Worm (Caenorhabditis elegans) whole organism, mixed stage, embryonic: Measurements from ENCODE around the gene F35H10.10.

Source experiments
- elt-1 ChIP-seq: sonication (generic microtip); optimal IDR thresholded peaks from 2 replicates; lab custom pipeline; 2017; ENCODE audit warnings: missing genetic modification characterization, mild to moderate bottlenecking, missing compliant biosample characterization, antibody characterized with exemption, moderate library complexity, borderline replicate concordance; ENCODE audit not compliant: insufficient read depth
- flh-1 ChIP-seq: fragments of 200-800 bp; sonication (Bioruptor generic); optimal IDR thresholded peaks from 2 replicates; lab custom pipeline; 2018; ENCODE audit warnings: mild to moderate bottlenecking, missing genetic modification characterization, moderate library complexity, missing compliant biosample characterization
- lin-13 ChIP-seq: fragments of 150-350 bp; optimal IDR thresholded peaks from 2 replicates; lab custom pipeline; 2014; ENCODE audit warnings: missing biosample characterization, missing genetic modification characterization
- lsy-2 ChIP-seq: fragments of 150-350 bp; optimal IDR thresholded peaks from 2 replicates; lab custom pipeline; 2014; ENCODE audit warnings: missing biosample characterization, missing genetic modification characterization
- nhr-12 ChIP-seq: fragments of 150-350 bp; optimal IDR thresholded peaks from 2 replicates; lab custom pipeline; 2014; ENCODE audit warnings: missing biosample characterization, missing genetic modification characterization
- nhr-237 ChIP-seq: fragments of 150-350 bp; optimal IDR thresholded peaks from 2 replicates; lab custom pipeline; 2014; ENCODE audit warnings: missing biosample characterization, missing genetic modification characterization
- nhr-28 ChIP-seq: fragments of 150-350 bp; optimal IDR thresholded peaks from 2 replicates; lab custom pipeline; 2014; ENCODE audit warnings: missing biosample characterization, missing genetic modification characterization
- nhr-76 ChIP-seq: sonication (generic microtip); optimal IDR thresholded peaks from 2 replicates; lab custom pipeline; 2017; ENCODE audit warnings: missing biosample characterization, missing genetic modification characterization
- pha-4 ChIP-seq: fragments of 150-350 bp; optimal IDR thresholded peaks from 2 replicates; lab custom pipeline; 2018; ENCODE audit warnings: missing biosample characterization, missing genetic modification reagents, missing genetic modification characterization
- snpc-4 ChIP-seq: fragments of 150-350 bp; optimal IDR thresholded peaks from 2 replicates; lab custom pipeline; 2014; ENCODE audit warnings: missing biosample characterization, missing genetic modification characterization
- unc-39 ChIP-seq: fragments of 150-350 bp; optimal IDR thresholded peaks from 2 replicates; lab custom pipeline; 2014; ENCODE audit warnings: missing biosample characterization, missing genetic modification characterization
- unc-62 ChIP-seq: fragments of 150-350 bp; optimal IDR thresholded peaks from 2 replicates; lab custom pipeline; 2014; ENCODE audit warnings: missing biosample characterization, missing genetic modification reagents, missing genetic modification characterization
- ztf-11 ChIP-seq: fragments of 150-350 bp; optimal IDR thresholded peaks from 2 replicates; lab custom pipeline; 2014; ENCODE audit warnings: missing biosample characterization, missing genetic modification characterization

ce11 chrIV:8297192-8297591, 15.6 kb downstream of the F35H10.10 start, which contains the start of gene nprl-3:
- no peak for TF ChIP-seq lsy-2 (tag; lab: Kevin White, UChicago)
- TF ChIP-seq flh-1 (GFP tag; lab: Kevin White, UChicago), result no peak
- TF ChIP-seq nhr-12, result no peak
- TF ChIP-seq ztf-11 (tag; lab: Kevin White, UChicago), result no peak
- TF ChIP-seq nhr-237 (tag; lab: Kevin White, UChicago), result no peak
- no peak for TF ChIP-seq unc-62 (GFP tag; lab: Kevin White, UChicago)
- TF ChIP-seq pha-4 (tag; lab: Kevin White, UChicago), result no peak
- no peak for TF ChIP-seq nhr-28 (tag; lab: Kevin White, UChicago)
- no peak for TF ChIP-seq elt-1 (tag; lab: Kevin White, UChicago)
- TF ChIP-seq snpc-4, result no peak
- no peak for TF ChIP-seq nhr-76 (tag; lab: Kevin White, UChicago)
- no peak for TF ChIP-seq unc-39 (tag; lab: Kevin White, UChicago)
- no peak for TF ChIP-seq lin-13 (tag; lab: Kevin White, UChicago)
